Worm (Caenorhabditis elegans) whole organism, L2 larva: ENCODE results near the gene srx-112.

Experiments used
- C34F6.9 ChIP-seq: fragments of 150-350 bp; optimal IDR thresholded peaks from 2 replicates; lab custom pipeline; 2014; ENCODE audit warnings: missing biosample characterization, missing genetic modification characterization
- F13H6.1 ChIP-seq: sonication (generic microtip); optimal IDR thresholded peaks from 2 replicates; lab custom pipeline; 2016; ENCODE audit warnings: missing genetic modification characterization, missing compliant biosample characterization
- R02D3.7 ChIP-seq: fragments of 150-350 bp; optimal IDR thresholded peaks from 2 replicates; lab custom pipeline; 2014; ENCODE audit warnings: missing biosample characterization, missing genetic modification characterization
- alr-1 ChIP-seq: fragments of 150-350 bp; optimal IDR thresholded peaks from 2 replicates; lab custom pipeline; 2014; ENCODE audit warnings: missing biosample characterization, missing genetic modification characterization
- aly-2 ChIP-seq: fragments of 150-350 bp; optimal IDR thresholded peaks from 2 replicates; lab custom pipeline; 2014; ENCODE audit warnings: missing biosample characterization, missing genetic modification characterization
- ama-1 ChIP-seq: fragments of 150-350 bp; optimal IDR thresholded peaks from 2 replicates; lab custom pipeline; 2018; ENCODE audit warnings: inconsistent platforms
- blmp-1 ChIP-seq: sonication (generic microtip); optimal IDR thresholded peaks from 2 replicates; lab custom pipeline; 2017; ENCODE audit warnings: missing genetic modification characterization, mild to moderate bottlenecking, missing compliant biosample characterization, antibody characterized with exemption, moderate library complexity; ENCODE audit not compliant: insufficient read depth
- ceh-16 ChIP-seq: fragments of 150-350 bp; optimal IDR thresholded peaks from 2 replicates; lab custom pipeline; 2014; ENCODE audit warnings: missing biosample characterization, missing genetic modification characterization
- ceh-82 ChIP-seq: fragments of 150-350 bp; optimal IDR thresholded peaks from 2 replicates; lab custom pipeline; 2014; ENCODE audit warnings: missing biosample characterization, missing genetic modification characterization
- elt-3 ChIP-seq: sonication (generic microtip); optimal IDR thresholded peaks from 2 replicates; lab custom pipeline; 2017; ENCODE audit warnings: missing biosample characterization, missing genetic modification characterization
- fos-1 ChIP-seq: fragments of 150-350 bp; optimal IDR thresholded peaks from 2 replicates; lab custom pipeline; 2014; ENCODE audit warnings: missing biosample characterization, missing genetic modification characterization
- gmeb-1 ChIP-seq: fragments of 150-350 bp; optimal IDR thresholded peaks from 2 replicates; lab custom pipeline; 2014; ENCODE audit warnings: missing biosample characterization, missing genetic modification characterization
- lin-13 ChIP-seq: fragments of 150-350 bp; optimal IDR thresholded peaks from 2 replicates; lab custom pipeline; 2014; ENCODE audit warnings: missing biosample characterization, missing genetic modification reagents, missing genetic modification characterization
- mab-5 ChIP-seq: fragments of 150-350 bp; optimal IDR thresholded peaks from 2 replicates; lab custom pipeline; 2014; ENCODE audit warnings: missing biosample characterization, missing genetic modification characterization
- mbf-1 ChIP-seq: sonication (generic microtip); optimal IDR thresholded peaks from 2 replicates; lab custom pipeline; 2017; ENCODE audit warnings: missing biosample characterization, missing genetic modification characterization
- nhr-11 ChIP-seq: fragments of 150-350 bp; optimal IDR thresholded peaks from 2 replicates; lab custom pipeline; 2014; ENCODE audit warnings: missing biosample characterization, missing genetic modification characterization
- nhr-23 ChIP-seq: fragments of 150-350 bp; optimal IDR thresholded peaks from 2 replicates; lab custom pipeline; 2014; ENCODE audit warnings: missing biosample characterization, missing genetic modification reagents, missing genetic modification characterization
- nhr-6 ChIP-seq: fragments of 150-350 bp; optimal IDR thresholded peaks from 2 replicates; lab custom pipeline; 2014; ENCODE audit warnings: missing biosample characterization, missing genetic modification characterization
- peb-1 ChIP-seq: fragments of 150-350 bp; optimal IDR thresholded peaks from 2 replicates; lab custom pipeline; 2014; ENCODE audit warnings: missing biosample characterization, missing genetic modification characterization
- skn-1 ChIP-seq: sonication (generic microtip); optimal IDR thresholded peaks from 2 replicates; lab custom pipeline; 2017; ENCODE audit warnings: missing biosample characterization, missing genetic modification characterization
- sma-3 ChIP-seq: sonication (generic microtip); optimal IDR thresholded peaks from 2 replicates; lab custom pipeline; 2016; ENCODE audit warnings: missing genetic modification reagents, missing genetic modification characterization, missing compliant biosample characterization
- snpc-4 ChIP-seq: fragments of 150-350 bp; optimal IDR thresholded peaks from 2 replicates; lab custom pipeline; 2014; ENCODE audit warnings: missing biosample characterization, missing genetic modification characterization
- unc-39 ChIP-seq: fragments of 150-350 bp; optimal IDR thresholded peaks from 2 replicates; lab custom pipeline; 2014; ENCODE audit warnings: missing biosample characterization, missing genetic modification characterization
- unc-55 ChIP-seq: fragments of 150-350 bp; sonication (generic microtip); optimal IDR thresholded peaks from 3 replicates; lab custom pipeline; 2014; ENCODE audit warnings: missing biosample characterization, missing genetic modification reagents, missing genetic modification characterization
- unc-62 ChIP-seq: fragments of 150-350 bp; optimal IDR thresholded peaks from 2 replicates; lab custom pipeline; 2014; ENCODE audit warnings: missing biosample characterization, missing genetic modification reagents, missing genetic modification characterization
- zag-1 ChIP-seq: fragments of 150-350 bp; optimal IDR thresholded peaks from 2 replicates; lab custom pipeline; 2014; ENCODE audit warnings: missing biosample characterization, missing genetic modification characterization

The srx-112 gene

DNA sequence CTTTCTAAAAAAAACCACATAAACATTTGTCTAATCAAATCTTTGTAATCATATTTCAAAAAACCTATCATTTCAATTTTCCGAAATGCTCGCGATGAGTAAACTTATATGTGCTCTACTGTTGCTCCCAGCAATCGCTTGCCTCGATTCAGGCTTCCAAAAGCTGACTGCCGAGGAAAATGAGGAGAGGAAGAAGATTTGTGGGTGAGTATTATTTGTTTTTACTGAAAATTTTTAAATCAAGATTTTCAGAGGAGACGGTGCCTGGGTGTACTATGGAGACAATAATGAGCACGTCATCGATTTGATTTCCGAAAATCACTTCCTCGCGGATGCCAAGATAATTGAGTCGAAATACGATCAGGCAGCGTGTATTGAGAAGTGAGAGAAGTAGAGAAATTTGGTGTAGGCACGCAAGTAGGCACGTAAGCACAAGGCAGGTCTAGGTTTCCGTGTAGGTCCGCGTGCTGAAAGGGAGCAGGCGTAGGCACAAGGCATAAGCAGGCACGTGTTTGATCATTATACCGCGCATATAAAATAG, 40.1 kb downstream of the srx-112 start, which contains the start of gene C46E10.1:
TSS of gene C46E10.1 (plus strand) at position 51 of the 541 bp plus-strand sequence.
- no peak for TF ChIP-seq blmp-1 (tag; lab: Kevin White, UChicago)
- TF ChIP-seq gmeb-1 (tag; lab: Kevin White, UChicago) = no peak
- no peak for TF ChIP-seq fos-1 (tag; lab: Kevin White, UChicago)
- no peak for TF ChIP-seq peb-1 (tag; lab: Kevin White, UChicago)
- no peak for TF ChIP-seq unc-39
- no peak for TF ChIP-seq unc-55 (GFP tag; lab: Kevin White, UChicago)
- no peak for TF ChIP-seq nhr-23 (tag; lab: Kevin White, UChicago)
- no peak for TF ChIP-seq nhr-6
- no peak for TF ChIP-seq nhr-11 (tag; lab: Kevin White, UChicago)
- TF ChIP-seq ceh-16 (tag; lab: Kevin White, UChicago) = no peak
- no peak for TF ChIP-seq F13H6.1
- TF ChIP-seq zag-1 (tag; lab: Kevin White, UChicago) = no peak
- TF ChIP-seq, all 48 proteins: peak for 0

DNA sequence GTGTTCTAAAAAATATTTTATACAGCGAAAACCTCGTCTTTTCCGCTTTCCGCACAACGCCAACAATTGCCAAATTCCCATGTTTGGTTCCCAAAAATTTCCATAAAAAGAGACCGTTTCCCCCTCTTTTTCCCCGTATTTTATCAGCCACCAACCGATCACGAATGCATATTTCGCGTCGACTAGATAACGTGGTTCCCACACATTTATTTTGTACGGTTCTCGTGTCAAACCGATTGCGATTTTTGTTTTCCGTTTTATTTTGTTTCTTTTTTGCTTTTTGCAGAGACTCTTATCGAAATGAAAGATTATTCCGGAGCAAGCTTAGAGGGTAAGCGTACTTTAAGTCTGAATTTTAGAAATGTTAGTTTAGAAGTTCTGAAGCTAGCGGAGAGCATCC, 43.4 kb downstream of the srx-112 start, which contains the start of gene C46E10.3:
TSS of gene C46E10.3 (plus strand) at position 301 of the 400 bp plus-strand sequence.
- TF ChIP-seq sma-3 (GFP tag; lab: Kevin White, UChicago) = no peak

- TF ChIP-seq lin-13 (no peak), ceh-82 (tag; lab: Kevin White, UChicago) (no peak)
These were observed 47.4 kb downstream of the srx-112 start, which contains the start of gene fbxc-52 for ce11 chrII:3716961-3717360. fbxc-52 (plus strand) TSS chrII:3717261.

- TF ChIP-seq ama-1 (lab: Kevin White, UChicago) (no peak), unc-55 (GFP tag; lab: Kevin White, UChicago) (no peak), C34F6.9 (tag; lab: Kevin White, UChicago) (no peak), snpc-4 (tag; lab: Kevin White, UChicago) (no peak), mab-5 (tag; lab: Kevin White, UChicago) (no peak), lin-13 (no peak), R02D3.7 (tag; lab: Kevin White, UChicago) (no peak), elt-3 (tag; lab: Kevin White, UChicago) (no peak), blmp-1 (tag; lab: Kevin White, UChicago) (no peak), skn-1 (tag; lab: Kevin White, UChicago) (no peak), aly-2 (tag; lab: Kevin White, UChicago) (no peak), alr-1 (tag; lab: Kevin White, UChicago) (no peak), peb-1 (tag; lab: Kevin White, UChicago) (no peak), gmeb-1 (tag; lab: Kevin White, UChicago) (no peak), unc-62 (GFP tag; lab: Kevin White, UChicago) (no peak)
- TF ChIP-seq, all 48 proteins: peak for 0
These were observed 47.9 kb downstream of the srx-112 start, which contains the start of gene srh-99 for ce11 chrII:3716455-3716854. srh-99 (minus strand) TSS chrII:3716555.

- TF ChIP-seq aly-2 (tag; lab: Kevin White, UChicago) (no peak), ceh-82 (tag; lab: Kevin White, UChicago) (no peak), mbf-1 (tag; lab: Kevin White, UChicago) (no peak)
These were observed 49.8 kb downstream of the srx-112 start, which contains the start of gene srh-100 for ce11 chrII:3714595-3714994. srh-100 (minus strand) TSS chrII:3714695.
